5 worm cellular contexts compared by ENCODE assay signal in genomic region chrX:11210417-11210816, ce11.
TF ChIP-seq lines count a peak whose summit lies in the region.

No protein-coding gene starts in this region.

TF ChIP-seq in whole organism, early embryonic, 17 proteins besides CTCF, POLR2A, EP300 and RAD21:
- TF ChIP-seq hmg-4 (GFP tag; optimal IDR thresholded peaks at IDR 0.05; lab: Kevin White, UChicago) = peak; percentile 63
- no peak for TF ChIP-seq tbx-11 (GFP tag; IDR thresholded peaks at IDR 0.05; lab: Robert Waterston, UW)

TF ChIP-seq in whole organism, late embryonic, 69 proteins besides CTCF, POLR2A, EP300 and RAD21:
- TF ChIP-seq hlh-8 (tag; optimal IDR thresholded peaks at IDR 0.05; lab: Kevin White, UChicago) (peak; percentile 45), tbx-2 (tag; optimal IDR thresholded peaks at IDR 0.05; lab: Kevin White, UChicago) (peak; percentile 6), ceh-18 (tag; optimal IDR thresholded peaks at IDR 0.05; lab: Kevin White, UChicago) (no peak), pax-1 (tag; optimal IDR thresholded peaks at IDR 0.05; lab: Kevin White, UChicago) (no peak), ceh-34 (tag; optimal IDR thresholded peaks at IDR 0.05; lab: Kevin White, UChicago) (peak; percentile 45), hlh-6 (tag; optimal IDR thresholded peaks at IDR 0.05; lab: Kevin White, UChicago) (peak; percentile 23), sdc-2 (tag; optimal IDR thresholded peaks at IDR 0.05; lab: Kevin White, UChicago) (peak; percentile 26)

TF ChIP-seq in whole organism, midembryonic, 9 proteins besides CTCF, POLR2A, EP300 and RAD21:
- TF ChIP-seq cog-1 (tag; optimal IDR thresholded peaks at IDR 0.05; lab: Kevin White, UChicago) = no peak
- TF ChIP-seq T22C8.4 (GFP tag; IDR thresholded peaks at IDR 0.05; lab: Robert Waterston, UW) = no peak
- no peak for TF ChIP-seq flt-1 (GFP tag; IDR thresholded peaks at IDR 0.05; lab: Robert Waterston, UW)
- 0 out of 2 replicates have a peak, but pooled peaks have one; percentile 50 for TF ChIP-seq tab-1 (GFP tag; IDR thresholded peaks at IDR 0.05; lab: Robert Waterston, UW)
- TF ChIP-seq ztf-29 (GFP tag; IDR thresholded peaks at IDR 0.05; lab: Robert Waterston, UW) = no peak
- no peak for TF ChIP-seq klf-2 (GFP tag; conservative IDR thresholded peaks at IDR 0.05; lab: Robert Waterston, UW)

TF ChIP-seq in whole organism, mixed stage, embryonic, 35 proteins besides CTCF, POLR2A, EP300 and RAD21:
- TF ChIP-seq hlh-1 (tag; optimal IDR thresholded peaks at IDR 0.05; lab: Kevin White, UChicago) (peak; percentile 60), mls-2 (tag; optimal IDR thresholded peaks at IDR 0.05; lab: Kevin White, UChicago) (no peak), mep-1 (tag; optimal IDR thresholded peaks at IDR 0.05; lab: Kevin White, UChicago) (no peak), lin-13 (tag; optimal IDR thresholded peaks at IDR 0.05; lab: Kevin White, UChicago) (no peak), sem-2 (GFP tag; optimal IDR thresholded peaks at IDR 0.05; lab: Kevin White, UChicago) (peak; percentile 6), nhr-2 (tag; optimal IDR thresholded peaks at IDR 0.05; lab: Kevin White, UChicago) (no peak), cnd-1 (tag; optimal IDR thresholded peaks at IDR 0.05; lab: Kevin White, UChicago) (peak; percentile 78), blmp-1 (tag; optimal IDR thresholded peaks at IDR 0.05; lab: Kevin White, UChicago) (no peak), ceh-83 (GFP tag; optimal IDR thresholded peaks at IDR 0.05; lab: Kevin White, UChicago) (no peak), unc-120 (tag; optimal IDR thresholded peaks at IDR 0.05; lab: Kevin White, UChicago; ENCODE audit: poor library complexity, severe bottlenecking) (no peak), lin-32 (GFP tag; optimal IDR thresholded peaks at IDR 0.05; lab: Kevin White, UChicago) (peak; percentile 65), ceh-43 (GFP tag; optimal IDR thresholded peaks at IDR 0.05; lab: Kevin White, UChicago) (no peak), ceh-39 (tag; optimal IDR thresholded peaks at IDR 0.05; lab: Kevin White, UChicago) (no peak), tbx-8 (GFP tag; optimal IDR thresholded peaks at IDR 0.05; lab: Kevin White, UChicago) (no peak), lsy-2 (tag; optimal IDR thresholded peaks at IDR 0.05; lab: Kevin White, UChicago) (no peak), nhr-237 (tag; optimal IDR thresholded peaks at IDR 0.05; lab: Kevin White, UChicago) (no peak), ztf-11 (tag; optimal IDR thresholded peaks at IDR 0.05; lab: Kevin White, UChicago) (peak; percentile 46)

TF ChIP-seq in whole organism, young adult, 124 proteins besides CTCF, POLR2A, EP300 and RAD21:
- TF ChIP-seq zfh-2 (GFP tag; conservative IDR thresholded peaks at IDR 0.05; lab: Robert Waterston, UW) (peak; percentile 55; the same call in 1 of the 2 replicates), B0336.3 (GFP tag; IDR thresholded peaks at IDR 0.05; lab: Robert Waterston, UW) (no peak), dox-1 (GFP tag; IDR thresholded peaks at IDR 0.05; lab: Robert Waterston, UW) (0 out of 2 replicates have a peak, but pooled peaks have one; percentile 26), madf-3 (GFP tag; IDR thresholded peaks at IDR 0.05; lab: Robert Waterston, UW) (no peak), hmg-1.2 (GFP tag; IDR thresholded peaks at IDR 0.05; lab: Robert Waterston, UW) (no peak)
